Fruit fly (Drosophila melanogaster): ENCODE data around the gene Rrp45.

The Rrp45 gene

dm6 chrX:16742547-16742946, 48.5 kb downstream of the Rrp45 start, which contains the start of gene Twdlalpha:
TSS of gene Twdlalpha (plus strand) at chrX:16742847.
- TF ChIP-seq EcR (GFP tag; optimal IDR thresholded peaks at IDR 0.05) (no peak), D1 (tag; optimal IDR thresholded peaks at IDR 0.05) (no peak), CG12605 (GFP tag; IDR thresholded peaks at IDR 0.05) (no peak), Snoo (tag; optimal IDR thresholded peaks at IDR 0.05) (no peak), Pif1B (GFP tag; optimal IDR thresholded peaks at IDR 0.05) (no peak), CG4496 (GFP tag; IDR thresholded peaks at IDR 0.05) (no peak), Pif1A (GFP tag; optimal IDR thresholded peaks at IDR 0.05) (no peak), rn (GFP tag; IDR thresholded peaks at IDR 0.05) (no peak), CG14655 (GFP tag; optimal IDR thresholded peaks at IDR 0.05) (no peak), CG34367 (tag; optimal IDR thresholded peaks at IDR 0.05) (no peak)

- TF ChIP-seq Pif1B (GFP tag; optimal IDR thresholded peaks at IDR 0.05) (no peak), CG9948 (tag; optimal IDR thresholded peaks at IDR 0.05) (no peak), CG13204 (GFP tag; optimal IDR thresholded peaks at IDR 0.05) (no peak), fd96Ca (GFP tag; IDR thresholded peaks at IDR 0.05) (no peak), CG8301 (tag; optimal IDR thresholded peaks at IDR 0.05) (no peak), CG4496 (GFP tag; IDR thresholded peaks at IDR 0.05) (no peak), CG15710 (tag; optimal IDR thresholded peaks at IDR 0.05) (no peak), EcR (GFP tag; optimal IDR thresholded peaks at IDR 0.05) (no peak), D1 (tag; optimal IDR thresholded peaks at IDR 0.05) (no peak), CG12605 (GFP tag; IDR thresholded peaks at IDR 0.05) (no peak), CG32121 (GFP tag; IDR thresholded peaks at IDR 0.05) (no peak), CG8159 (tag; optimal IDR thresholded peaks at IDR 0.05) (no peak), CG14655 (GFP tag; optimal IDR thresholded peaks at IDR 0.05) (no peak), Ets98B (GFP tag; IDR thresholded peaks at IDR 0.05) (no peak), rn (GFP tag; IDR thresholded peaks at IDR 0.05) (no peak)
Observed at dm6 chrX:16740606-16741005, 50.5 kb downstream of the Rrp45 start, which contains the start of gene CG32568. TSS of gene CG32568 (plus strand) at chrX:16740906.

All from whole organism, pupa.